Fruit fly (Drosophila melanogaster) whole organism, embryonic: ENCODE measurements around the gene Tao.

Source experiments
- Abd-B ChIP-seq: fragments of 200-800 bp; sonication (Bioruptor generic); optimal IDR thresholded peaks from 2 replicates; lab custom pipeline; 2018; ENCODE audit warnings: missing biosample characterization, mild to moderate bottlenecking, missing genetic modification characterization, moderate library complexity
- Adf1 ChIP-seq: fragments of 200-800 bp; sonication (Bioruptor generic); IDR thresholded peaks from 2 replicates; pipeline ENCODE4 v1.3.6; 2022; ENCODE audit warnings: missing biosample characterization, missing genetic modification characterization
- CG10147 ChIP-seq: fragments of 200-800 bp; sonication (Bioruptor generic); optimal IDR thresholded peaks from 2 replicates; lab custom pipeline; 2019; ENCODE audit warnings: missing biosample characterization, mild to moderate bottlenecking, missing genetic modification characterization, moderate library complexity
- CG10321 ChIP-seq: fragments of 200-800 bp; sonication (Bioruptor generic); IDR thresholded peaks from 2 replicates; pipeline ENCODE4 v1.3.6; 2022; ENCODE audit warnings: missing biosample characterization, missing genetic modification characterization
- CG10543 ChIP-seq: fragments of 200-800 bp; sonication (Bioruptor generic); optimal IDR thresholded peaks from 3 replicates; lab custom pipeline; 2017; ENCODE audit warnings: missing biosample characterization, mild to moderate bottlenecking, missing genetic modification characterization, moderate library complexity
- CG12236 ChIP-seq: fragments of 200-800 bp; sonication (Bioruptor generic); optimal IDR thresholded peaks from 2 replicates; lab custom pipeline; 2016; ENCODE audit warnings: missing biosample characterization, missing genetic modification characterization
- CG12769 ChIP-seq: fragments of 200-800 bp; sonication (Bioruptor generic); optimal IDR thresholded peaks from 2 replicates; lab custom pipeline; 2019; ENCODE audit warnings: missing biosample characterization, mild to moderate bottlenecking, missing genetic modification characterization, moderate library complexity
- CG13624 ChIP-seq: fragments of 200-800 bp; sonication (Bioruptor generic); optimal IDR thresholded peaks from 2 replicates; lab custom pipeline; 2016; ENCODE audit warnings: missing biosample characterization, missing genetic modification characterization
- CG16779 ChIP-seq: fragments of 200-800 bp; sonication (Bioruptor generic); IDR thresholded peaks from 2 replicates; pipeline ENCODE4 v1.3.6; 2022; ENCODE audit warnings: missing biosample characterization, missing genetic modification characterization
- CG17186 ChIP-seq: fragments of 200-800 bp; sonication (Bioruptor generic); optimal IDR thresholded peaks from 3 replicates; lab custom pipeline; 2017; ENCODE audit warnings: missing biosample characterization, missing genetic modification reagents, missing genetic modification characterization
- CG17568 ChIP-seq: fragments of 200-800 bp; sonication (Bioruptor generic); optimal IDR thresholded peaks from 2 replicates; lab custom pipeline; 2018; ENCODE audit warnings: missing biosample characterization, mild to moderate bottlenecking, missing genetic modification characterization, moderate library complexity
- CG30020 ChIP-seq: fragments of 200-800 bp; optimal IDR thresholded peaks from 2 replicates; lab custom pipeline; 2019; ENCODE audit warnings: missing biosample characterization, mild to moderate bottlenecking, missing genetic modification characterization, moderate library complexity
- CG3281 ChIP-seq: fragments of 200-800 bp; sonication (Bioruptor generic); optimal IDR thresholded peaks from 3 replicates; lab custom pipeline; 2017; ENCODE audit warnings: missing biosample characterization, mild to moderate bottlenecking, missing genetic modification characterization
- CG34224 ChIP-seq: fragments of 200-800 bp; sonication (Bioruptor generic); IDR thresholded peaks from 3 replicates; pipeline ENCODE4 v1.3.6; 2022; ENCODE audit warnings: missing biosample characterization, missing genetic modification characterization; ENCODE audit not compliant: partially characterized antibody
- CG4617 ChIP-seq: fragments of 200-800 bp; sonication (Bioruptor generic); optimal IDR thresholded peaks from 3 replicates; lab custom pipeline; 2016; ENCODE audit warnings: missing biosample characterization, missing genetic modification characterization, borderline replicate concordance
- CG5245 ChIP-seq: fragments of 200-800 bp; sonication (Bioruptor generic); optimal IDR thresholded peaks from 3 replicates; lab custom pipeline; 2016; ENCODE audit warnings: missing biosample characterization, missing genetic modification characterization
- CG6175 ChIP-seq: fragments of 200-800 bp; sonication (Bioruptor generic); IDR thresholded peaks from 3 replicates; pipeline ENCODE4 v1.3.6; 2022; ENCODE audit warnings: missing biosample characterization, missing genetic modification characterization
- CG7745 ChIP-seq: fragments of 200-800 bp; sonication (Bioruptor generic); optimal IDR thresholded peaks from 2 replicates; lab custom pipeline; 2018; ENCODE audit warnings: missing biosample characterization, mild to moderate bottlenecking, missing genetic modification characterization, moderate library complexity
- Deaf1 ChIP-seq: fragments of 200-800 bp; optimal IDR thresholded peaks from 3 replicates; lab custom pipeline; 2019; ENCODE audit warnings: missing biosample characterization, mild to moderate bottlenecking, missing genetic modification characterization, moderate library complexity
- Dip2 ChIP-seq: fragments of 200-800 bp; sonication (Bioruptor generic); IDR thresholded peaks from 2 replicates; pipeline ENCODE4 v1.3.6; 2022; ENCODE audit warnings: missing biosample characterization, missing genetic modification characterization
- Ets65A ChIP-seq: fragments of 200-800 bp; sonication (Bioruptor generic); peaks from one replicate; lab custom pipeline; 2016; ENCODE audit warnings: missing biosample characterization, missing genetic modification characterization
- Fer3 ChIP-seq: fragments of 200-800 bp; sonication (Bioruptor generic); optimal IDR thresholded peaks from 2 replicates; lab custom pipeline; 2018; ENCODE audit warnings: missing biosample characterization, mild to moderate bottlenecking, missing genetic modification characterization, moderate library complexity
- H15 ChIP-seq: fragments of 200-800 bp; sonication (Bioruptor generic); IDR thresholded peaks from 3 replicates; pipeline ENCODE4 v1.3.6; 2022; ENCODE audit warnings: missing biosample characterization, missing genetic modification characterization
- H2.0 ChIP-seq: fragments of 200-800 bp; sonication (Bioruptor generic); IDR thresholded peaks from 2 replicates; pipeline ENCODE4 v1.3.6; 2022; ENCODE audit warnings: missing biosample characterization, missing genetic modification characterization
- HLH54F ChIP-seq: fragments of 200-800 bp; sonication (Bioruptor generic); optimal IDR thresholded peaks from 3 replicates; lab custom pipeline; 2016; ENCODE audit warnings: missing biosample characterization, missing genetic modification characterization
- Hand ChIP-seq: fragments of 200-800 bp; sonication (Bioruptor generic); optimal IDR thresholded peaks from 2 replicates; lab custom pipeline; 2017; ENCODE audit warnings: mild to moderate bottlenecking, missing biosample characterization, missing genetic modification reagents, missing genetic modification characterization
- HmgZ ChIP-seq: fragments of 200-800 bp; sonication (Bioruptor generic); optimal IDR thresholded peaks from 2 replicates; lab custom pipeline; 2018; ENCODE audit warnings: missing biosample characterization, mild to moderate bottlenecking, missing genetic modification characterization
- Kr ChIP-seq: fragments of 200-800 bp; sonication (Bioruptor generic); optimal IDR thresholded peaks from 2 replicates; lab custom pipeline; 2017; ENCODE audit warnings: missing biosample characterization, mild to moderate bottlenecking, missing genetic modification characterization
- Meics ChIP-seq: fragments of 200-800 bp; sonication (Bioruptor generic); optimal IDR thresholded peaks from 2 replicates; lab custom pipeline; 2017; ENCODE audit warnings: missing biosample characterization, mild to moderate bottlenecking, missing genetic modification characterization
- NC2α ChIP-seq: fragments of 200-800 bp; sonication (Bioruptor generic); optimal IDR thresholded peaks from 2 replicates; lab custom pipeline; 2016; ENCODE audit warnings: missing biosample characterization, missing genetic modification characterization
- Nf-YA ChIP-seq: fragments of 200-800 bp; sonication (Bioruptor generic); IDR thresholded peaks from 2 replicates; pipeline ENCODE4 v1.3.6; 2022; ENCODE audit warnings: missing biosample characterization, missing genetic modification characterization
- Nf-YB ChIP-seq: fragments of 200-800 bp; sonication (Bioruptor generic); optimal IDR thresholded peaks from 3 replicates; lab custom pipeline; 2019; ENCODE audit warnings: missing biosample characterization, mild to moderate bottlenecking, missing genetic modification characterization, moderate library complexity
- Oaz ChIP-seq: fragments of 200-800 bp; sonication (Bioruptor generic); IDR thresholded peaks from 2 replicates; pipeline ENCODE4 v1.3.6; 2022; ENCODE audit warnings: missing biosample characterization, missing genetic modification characterization
- Opbp ChIP-seq: fragments of 200-800 bp; sonication (Bioruptor generic); IDR thresholded peaks from 3 replicates; pipeline ENCODE4 v1.3.6; 2022; ENCODE audit warnings: missing biosample characterization, missing genetic modification characterization; ENCODE audit not compliant: partially characterized antibody
- bowl ChIP-seq: fragments of 200-800 bp; sonication (Bioruptor generic); IDR thresholded peaks from 2 replicates; pipeline ENCODE4 v1.3.6; 2022; ENCODE audit warnings: missing biosample characterization, missing genetic modification characterization
- br ChIP-seq: fragments of >200 bp; optimal IDR thresholded peaks from 2 replicates; lab custom pipeline; 2017
- cas ChIP-seq: fragments of 200-800 bp; sonication (Bioruptor generic); IDR thresholded peaks from 2 replicates; pipeline ENCODE4 v1.3.6; 2022; ENCODE audit warnings: missing biosample characterization, missing genetic modification characterization
- dm ChIP-seq: fragments of 200-800 bp; sonication (Bioruptor generic); optimal IDR thresholded peaks from 3 replicates; lab custom pipeline; 2016; ENCODE audit warnings: missing biosample characterization, missing genetic modification characterization
- klu ChIP-seq: fragments of 200-800 bp; sonication (Bioruptor generic); IDR thresholded peaks from 2 replicates; pipeline ENCODE4 v1.3.6; 2022; ENCODE audit warnings: missing biosample characterization, missing genetic modification characterization
- onecut ChIP-seq: fragments of 200-800 bp; sonication (Bioruptor generic); IDR thresholded peaks from 2 replicates; pipeline ENCODE4 v1.3.6; 2022; ENCODE audit warnings: missing biosample characterization, missing genetic modification characterization
- otp ChIP-seq: fragments of 200-800 bp; sonication (Bioruptor generic); IDR thresholded peaks from 3 replicates; pipeline ENCODE4, ENCODE4 v1.3.6; 2022; ENCODE audit warnings: missing biosample characterization, missing genetic modification characterization
- phol ChIP-seq: fragments of 200-800 bp; sonication (Bioruptor generic); optimal IDR thresholded peaks from 3 replicates; lab custom pipeline; 2018; ENCODE audit warnings: missing biosample characterization, mild to moderate bottlenecking, missing genetic modification characterization, moderate library complexity
- rib ChIP-seq: fragments of 200-800 bp; sonication (Bioruptor generic); IDR thresholded peaks from 2 replicates; pipeline ENCODE4 v1.3.6; 2022; ENCODE audit warnings: missing biosample characterization, missing genetic modification characterization
- row ChIP-seq: fragments of 200-800 bp; sonication (Bioruptor generic); IDR thresholded peaks from 3 replicates; pipeline ENCODE4 v1.3.6; 2022; ENCODE audit warnings: missing biosample characterization, missing genetic modification characterization
- seq ChIP-seq: fragments of 200-800 bp; sonication (Bioruptor generic); IDR thresholded peaks from 2 replicates; pipeline ENCODE4 v1.3.6; 2022; ENCODE audit warnings: missing biosample characterization, missing genetic modification characterization
- stwl ChIP-seq: fragments of 200-800 bp; sonication (Bioruptor generic); optimal IDR thresholded peaks from 3 replicates; lab custom pipeline; 2018; ENCODE audit warnings: missing biosample characterization, mild to moderate bottlenecking, missing genetic modification characterization, moderate library complexity
- sug ChIP-seq: fragments of 200-800 bp; optimal IDR thresholded peaks from 2 replicates; lab custom pipeline; 2019; ENCODE audit warnings: missing biosample characterization, mild to moderate bottlenecking, missing genetic modification characterization, moderate library complexity
- toy ChIP-seq: fragments of 200-800 bp; sonication (Bioruptor generic); IDR thresholded peaks from 2 replicates; pipeline ENCODE4 v1.3.6; 2022; ENCODE audit warnings: missing biosample characterization, missing genetic modification characterization
- wdn ChIP-seq: fragments of 200-800 bp; sonication (Bioruptor generic); IDR thresholded peaks from 2 replicates; pipeline ENCODE4 v1.3.6; 2022; ENCODE audit warnings: missing biosample characterization, missing genetic modification characterization
- zen ChIP-seq: fragments of 200-800 bp; sonication (Bioruptor generic); optimal IDR thresholded peaks from 3 replicates; lab custom pipeline; 2018; ENCODE audit warnings: missing biosample characterization, mild to moderate bottlenecking, missing genetic modification characterization, moderate library complexity

Gene Tao

dm6 chrX:19597684-19598363 is 18.2 kb upstream of the Tao start, which contains the start of gene RpS10b (continued):
- TF ChIP-seq NC2α (GFP tag; lab: Kevin White, UChicago): peak; percentile 94
- peak; percentile 98 for TF ChIP-seq Ets65A (GFP tag; lab: Kevin White, UChicago)
- TF ChIP-seq Oaz (GFP tag; lab: Robert Waterston, UW): peak; percentile 57
- peak; percentile 67; the same call in 1 of the 2 replicates for TF ChIP-seq CG16779 (GFP tag; lab: Robert Waterston, UW)
- peak; percentile 90 for TF ChIP-seq CG13624 (GFP tag; lab: Kevin White, UChicago)
- TF ChIP-seq Kr (GFP tag; lab: Kevin White, UChicago): peak; percentile 88
- peak; percentile 85 for TF ChIP-seq HLH54F (GFP tag; lab: Kevin White, UChicago)
- peak; percentile 88 for TF ChIP-seq CG12236 (GFP tag; lab: Kevin White, UChicago)
- peak; percentile 88 for TF ChIP-seq Opbp (GFP tag; lab: Robert Waterston, UW)
- TF ChIP-seq Meics (GFP tag; lab: Kevin White, UChicago): peak; percentile 96
- peak; percentile 76 for TF ChIP-seq Nf-YB
- TF ChIP-seq CG30020: peak; percentile 69
- 0 out of 2 replicates have a peak, but pooled peaks have one; percentile 22 for TF ChIP-seq bowl (GFP tag; lab: Robert Waterston, UW)
- peak; percentile 95 for TF ChIP-seq dm
- TF ChIP-seq CG34224 (GFP tag; lab: Robert Waterston, UW): peak; percentile 88
- peak; percentile 75 for TF ChIP-seq H15
- peak; percentile 90 for TF ChIP-seq Hand
- TF ChIP-seq klu (GFP tag; lab: Robert Waterston, UW): peak; percentile 17; the same call in 1 of the 2 replicates
- TF ChIP-seq cas (GFP tag; lab: Robert Waterston, UW): no peak
- TF ChIP-seq Nf-YA: peak; percentile 70
- peak; percentile 81 for TF ChIP-seq HmgZ
- TF ChIP-seq CG5245 (GFP tag; lab: Kevin White, UChicago): peak; percentile 67
- TF ChIP-seq CG7745 (tag; lab: Kevin White, UChicago): peak; percentile 44
- TF ChIP-seq CG3281 (GFP tag; lab: Kevin White, UChicago): peak; percentile 94
- peak; percentile 86 for TF ChIP-seq Fer3 (tag; lab: Kevin White, UChicago)
- TF ChIP-seq br (lab: Kevin White, UChicago): no peak
- peak; percentile 94 for TF ChIP-seq CG17568 (GFP tag; lab: Kevin White, UChicago)
- peak; percentile 47 for TF ChIP-seq Deaf1 (tag; lab: Kevin White, UChicago)
- TF ChIP-seq CG10321 (GFP tag; lab: Robert Waterston, UW): 0 out of 2 replicates have a peak, but pooled peaks have one; percentile 25
- TF ChIP-seq zen (tag; lab: Kevin White, UChicago): peak; percentile 68
- TF ChIP-seq CG4617: peak; percentile 57
- TF ChIP-seq sug (tag; lab: Kevin White, UChicago): peak; percentile 88
- TF ChIP-seq otp: peak; percentile 87
- no peak; the same call in 1 of the 2 replicates for TF ChIP-seq rib
- peak; percentile 76 for TF ChIP-seq stwl (tag; lab: Kevin White, UChicago)
- TF ChIP-seq Abd-B: peak; percentile 83
- TF ChIP-seq phol (tag; lab: Kevin White, UChicago): peak; percentile 88
- TF ChIP-seq wdn (GFP tag; lab: Robert Waterston, UW): peak; percentile 72
- peak; percentile 66; the same call in 2 of the 3 replicates for TF ChIP-seq CG6175 (GFP tag; lab: Robert Waterston, UW)
- TF ChIP-seq Adf1 (GFP tag; lab: Robert Waterston, UW): peak; percentile 32; the same call in 1 of the 2 replicates
- TF ChIP-seq H2.0 (GFP tag; lab: Robert Waterston, UW): peak; percentile 71
- peak; percentile 91 for TF ChIP-seq CG17186 (GFP tag; lab: Kevin White, UChicago)
- peak; percentile 92 for TF ChIP-seq onecut (GFP tag; lab: Robert Waterston, UW)
- TF ChIP-seq row: peak; percentile 55
- peak; percentile 98 for TF ChIP-seq CG10543 (GFP tag; lab: Kevin White, UChicago)
- TF ChIP-seq toy (GFP tag; lab: Robert Waterston, UW): peak; percentile 54
- no peak for TF ChIP-seq Dip2 (GFP tag; lab: Robert Waterston, UW)
- TF ChIP-seq CG12769 (tag; lab: Kevin White, UChicago): peak; percentile 78
- TF ChIP-seq seq (GFP tag; lab: Robert Waterston, UW): peak; percentile 83
- peak; percentile 88 for TF ChIP-seq CG10147 (GFP tag; lab: Kevin White, UChicago)
